Fruit fly (Drosophila melanogaster) whole organism, pupa: ENCODE data around the gene CG5882.

Experiments
- CG12605 ChIP-seq: fragments of 200-800 bp; sonication (Bioruptor generic); IDR thresholded peaks from 2 replicates; pipeline ENCODE4 v1.3.6; 2022; ENCODE audit warnings: missing biosample characterization, missing genetic modification characterization
- CG13204 ChIP-seq: fragments of 200-800 bp; sonication (Bioruptor generic); optimal IDR thresholded peaks from 2 replicates; lab custom pipeline; 2018; ENCODE audit warnings: missing biosample characterization, mild to moderate bottlenecking, missing genetic modification characterization, moderate library complexity
- CG14655 ChIP-seq: fragments of 200-800 bp; sonication (Bioruptor generic); optimal IDR thresholded peaks from 3 replicates; lab custom pipeline; 2017; ENCODE audit warnings: mild to moderate bottlenecking, missing biosample characterization, missing genetic modification reagents, missing genetic modification characterization
- CG15710 ChIP-seq: fragments of 200-800 bp; sonication (Bioruptor generic); optimal IDR thresholded peaks from 2 replicates; lab custom pipeline; 2018; ENCODE audit warnings: missing biosample characterization, mild to moderate bottlenecking, missing genetic modification characterization, moderate library complexity
- CG17806 ChIP-seq: fragments of 200-800 bp; sonication (Bioruptor generic); optimal IDR thresholded peaks from 2 replicates; lab custom pipeline; 2018; ENCODE audit warnings: missing biosample characterization, mild to moderate bottlenecking, missing genetic modification characterization, moderate library complexity
- CG8159 ChIP-seq: fragments of 200-800 bp; sonication (Bioruptor generic); optimal IDR thresholded peaks from 3 replicates; lab custom pipeline; 2018; ENCODE audit warnings: missing biosample characterization, mild to moderate bottlenecking, missing genetic modification characterization, moderate library complexity
- CG9948 ChIP-seq: fragments of 200-800 bp; sonication (Bioruptor generic); optimal IDR thresholded peaks from 2 replicates; lab custom pipeline; 2018; ENCODE audit warnings: missing biosample characterization, mild to moderate bottlenecking, missing genetic modification characterization, moderate library complexity
- D1 ChIP-seq: fragments of 200-800 bp; sonication (Bioruptor generic); optimal IDR thresholded peaks from 2 replicates; lab custom pipeline; 2018; ENCODE audit warnings: missing biosample characterization, mild to moderate bottlenecking, missing genetic modification characterization, moderate library complexity
- EcR ChIP-seq: fragments of 200-800 bp; sonication (Bioruptor generic); optimal IDR thresholded peaks from 3 replicates; lab custom pipeline; 2019; ENCODE audit warnings: missing biosample characterization, missing genetic modification characterization, mild to moderate bottlenecking, moderate library complexity, missing genetic modification reagents
- Ets98B ChIP-seq: fragments of 200-800 bp; sonication (Bioruptor generic); IDR thresholded peaks from 2 replicates; pipeline ENCODE4 v1.3.6; 2022; ENCODE audit warnings: missing biosample characterization, missing genetic modification characterization
- Pif1A ChIP-seq: fragments of 200-800 bp; sonication (Bioruptor generic); optimal IDR thresholded peaks from 3 replicates; lab custom pipeline; 2016; ENCODE audit warnings: missing biosample characterization, missing genetic modification characterization
- Pif1B ChIP-seq: fragments of 200-800 bp; sonication (Bioruptor generic); optimal IDR thresholded peaks from 3 replicates; lab custom pipeline; 2016; ENCODE audit warnings: missing biosample characterization, missing genetic modification characterization
- Snoo ChIP-seq: fragments of 200-800 bp; sonication (Bioruptor generic); optimal IDR thresholded peaks from 3 replicates; lab custom pipeline; 2017; ENCODE audit warnings: missing biosample characterization, mild to moderate bottlenecking, missing genetic modification characterization, inconsistent platforms
- gl ChIP-seq: fragments of 200-800 bp; sonication (Bioruptor generic); optimal IDR thresholded peaks from 2 replicates; lab custom pipeline; 2018; ENCODE audit warnings: missing biosample characterization, mild to moderate bottlenecking, missing genetic modification characterization

DNA sequence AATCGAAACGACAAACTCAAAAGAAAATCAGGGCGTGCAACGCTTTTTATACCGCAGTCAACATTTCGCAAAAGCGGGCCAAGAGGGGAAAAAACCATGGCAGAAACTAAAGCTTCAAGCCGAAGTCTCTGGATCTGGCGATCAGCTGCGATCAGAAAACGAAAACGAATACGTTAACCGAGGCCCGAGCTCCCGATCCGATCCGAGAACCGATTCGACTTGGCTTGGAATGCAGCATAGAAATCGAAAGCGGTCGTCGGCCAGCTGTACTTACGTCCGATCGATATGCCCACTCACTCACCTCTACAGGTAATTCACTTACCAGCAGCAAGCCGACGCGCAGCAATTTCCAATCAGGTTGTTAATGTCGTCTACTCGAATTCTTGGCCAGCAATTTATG lies 27.3 kb upstream of the CG5882 start, which contains the start of gene Cpr97Eb:
- TF ChIP-seq D1 = no peak
- TF ChIP-seq CG14655 (GFP tag; lab: Kevin White, UChicago) = no peak
- TF ChIP-seq CG9948 (tag; lab: Kevin White, UChicago) = no peak
- no peak for TF ChIP-seq CG12605 (GFP tag; lab: Robert Waterston, UW)
- TF ChIP-seq Pif1B (GFP tag; lab: Kevin White, UChicago) = no peak
- TF ChIP-seq Snoo (tag; lab: Kevin White, UChicago) = no peak
- TF ChIP-seq CG8159 (tag; lab: Kevin White, UChicago) = no peak
- TF ChIP-seq CG17806 (tag; lab: Kevin White, UChicago) = no peak
- no peak for TF ChIP-seq Pif1A (GFP tag; lab: Kevin White, UChicago)
- no peak for TF ChIP-seq gl (tag; lab: Kevin White, UChicago)
- TF ChIP-seq CG15710 = no peak
- no peak for TF ChIP-seq CG13204
- TF ChIP-seq EcR (GFP tag; lab: Kevin White, UChicago) = peak; percentile 44
- TF ChIP-seq Ets98B (GFP tag; lab: Robert Waterston, UW) = 0 out of 2 replicates have a peak, but pooled peaks have one; percentile 24
